Worm (Caenorhabditis elegans) whole organism, early embryonic: Measurements from ENCODE around the gene wdr-31.
"Not testable (repeated sequence)": the region's sequence is repeated elsewhere in the genome, so short reads cannot be mapped to it uniquely, and the experiment has no call there.

Experiments
- B0310.2 ChIP-seq: sonication (generic microtip); optimal IDR thresholded peaks from 2 replicates; lab custom pipeline; 2016; ENCODE audit warnings: mild to moderate bottlenecking, missing genetic modification characterization, missing compliant biosample characterization
- F13C5.2 ChIP-seq: sonication (generic microtip); optimal IDR thresholded peaks from 2 replicates; lab custom pipeline; 2017; ENCODE audit warnings: mild to moderate bottlenecking, missing genetic modification characterization, inconsistent platforms, missing compliant biosample characterization
- aly-1 ChIP-seq: sonication (generic microtip); optimal IDR thresholded peaks from 2 replicates; lab custom pipeline; 2016; ENCODE audit warnings: missing genetic modification characterization, missing compliant biosample characterization
- ama-1 ChIP-seq: fragments of 150-350 bp; optimal IDR thresholded peaks from 2 replicates; lab custom pipeline; 2014
- ceh-13 ChIP-seq: fragments of 200-800 bp; sonication (Bioruptor generic); optimal IDR thresholded peaks from 2 replicates; lab custom pipeline; 2018; ENCODE audit warnings: mild to moderate bottlenecking, missing genetic modification characterization, missing compliant biosample characterization
- ceh-36 ChIP-seq: sonication (generic microtip); optimal IDR thresholded peaks from 2 replicates; lab custom pipeline; 2016; ENCODE audit warnings: missing genetic modification characterization, inconsistent platforms, missing compliant biosample characterization
- ets-7 ChIP-seq: sonication (generic microtip); optimal IDR thresholded peaks from 2 replicates; lab custom pipeline; 2016; ENCODE audit warnings: missing genotype, missing genetic modification characterization, missing compliant biosample characterization
- flt-1 ChIP-seq: fragments of 200-800 bp; sonication (Bioruptor generic); IDR thresholded peaks from 2 replicates; pipeline ENCODE4 v1.3.6; 2022; ENCODE audit warnings: missing genetic modification characterization, missing compliant biosample characterization
- hmbx-1 ChIP-seq: sonication (generic microtip); optimal IDR thresholded peaks from 2 replicates; lab custom pipeline; 2016; ENCODE audit warnings: mild to moderate bottlenecking, missing genetic modification characterization, missing compliant biosample characterization
- hmg-4 ChIP-seq: fragments of 200-800 bp; sonication (Bioruptor generic); optimal IDR thresholded peaks from 2 replicates; lab custom pipeline; 2018; ENCODE audit warnings: mild to moderate bottlenecking, missing genetic modification characterization, missing compliant biosample characterization
- hnd-1 ChIP-seq: sonication (generic microtip); optimal IDR thresholded peaks from 2 replicates; lab custom pipeline; 2016; ENCODE audit warnings: missing genetic modification characterization, missing compliant biosample characterization
- pes-1 ChIP-seq: fragments of 200-800 bp; sonication (Bioruptor generic); IDR thresholded peaks from 2 replicates; pipeline ENCODE4 v1.3.6; 2022; ENCODE audit warnings: missing genetic modification reagents, missing genetic modification characterization, missing compliant biosample characterization
- scrt-1 ChIP-seq: fragments of 200-800 bp; sonication (Bioruptor generic); IDR thresholded peaks from 2 replicates; pipeline ENCODE4 v1.3.6; 2022; ENCODE audit warnings: missing genetic modification characterization, missing compliant biosample characterization
- sea-1 ChIP-seq: fragments of 200-800 bp; sonication (Bioruptor generic); conservative IDR thresholded peaks from 2 replicates; pipeline ENCODE4 v1.3.6; 2022; ENCODE audit warnings: missing genetic modification characterization, missing compliant biosample characterization
- tbx-11 ChIP-seq: fragments of 200-800 bp; sonication (Bioruptor generic); IDR thresholded peaks from 2 replicates; pipeline ENCODE4 v1.3.6; 2022; ENCODE audit warnings: missing genetic modification characterization, missing compliant biosample characterization
- tbx-37 ChIP-seq: fragments of 200-800 bp; sonication (Bioruptor generic); conservative IDR thresholded peaks from 2 replicates; pipeline ENCODE4 v1.3.6; 2022; ENCODE audit warnings: missing genetic modification reagents, missing genetic modification characterization, missing compliant biosample characterization
- tra-4 ChIP-seq: sonication (generic microtip); optimal IDR thresholded peaks from 2 replicates; lab custom pipeline; 2017; ENCODE audit warnings: missing genetic modification characterization, missing compliant biosample characterization

Gene wdr-31

DNA sequence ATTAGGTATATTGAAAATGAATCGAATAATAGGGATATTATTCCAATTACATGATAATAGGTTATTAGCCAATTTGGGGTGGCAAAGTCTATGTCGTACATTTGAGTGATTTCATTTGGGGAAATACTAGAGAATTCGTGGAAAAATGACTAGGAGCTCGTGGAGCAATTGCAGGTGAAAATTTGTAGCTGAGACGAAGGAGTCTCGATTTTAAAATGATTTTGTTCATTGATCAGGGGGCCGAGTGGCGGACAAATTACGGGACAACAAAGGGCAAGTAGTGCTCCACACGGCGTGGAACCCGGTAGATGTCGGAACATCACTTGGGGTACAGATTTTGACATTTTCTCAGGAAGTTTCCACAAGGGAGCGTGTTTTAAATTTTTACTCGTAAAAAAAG is 36.7 kb downstream of the wdr-31 start, which contains the start of gene sri-62:
Gene sri-62, minus strand, starts transcription at position 101 of the 400 bp plus-strand sequence.
- TF ChIP-seq tra-4, result no peak
- no peak for TF ChIP-seq ceh-13
- no peak for TF ChIP-seq ceh-36
- TF ChIP-seq hmg-4, result no peak
- TF ChIP-seq sea-1 (GFP tag; lab: Robert Waterston, UW), result no peak
- TF ChIP-seq hmbx-1 (tag; lab: Kevin White, UChicago), result no peak
- TF ChIP-seq flt-1, result no peak

DNA sequence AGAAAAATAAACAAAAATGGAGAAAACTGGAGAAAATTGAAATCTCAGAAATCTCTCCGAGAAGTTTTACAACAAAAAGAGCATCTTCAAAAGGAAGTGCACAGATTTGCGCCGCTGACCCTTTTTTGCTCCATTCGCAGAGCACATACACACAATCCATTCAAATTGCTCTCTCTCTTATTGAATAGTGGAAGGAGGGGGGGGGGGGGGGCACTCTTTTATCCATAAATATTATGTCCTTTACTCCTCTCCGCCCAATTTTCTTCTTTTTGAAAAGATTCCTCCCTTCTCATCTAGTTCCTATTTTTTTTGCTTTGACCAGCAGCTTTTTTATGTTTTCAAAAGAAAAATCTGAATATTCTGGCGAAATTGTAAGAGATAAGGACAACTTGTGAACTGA is 40.0 kb downstream of the wdr-31 start:
- TF ChIP-seq tra-4, result no peak
- TF ChIP-seq hmg-4, result no peak
- TF ChIP-seq ceh-13, result no peak
- no peak for TF ChIP-seq aly-1 (tag; lab: Kevin White, UChicago)
- TF ChIP-seq tbx-11, result no peak
- TF ChIP-seq hmbx-1 (tag; lab: Kevin White, UChicago), result no peak
- no peak for TF ChIP-seq tbx-37
- TF ChIP-seq hnd-1 (tag; lab: Kevin White, UChicago), result no peak
- no peak for TF ChIP-seq ets-7
- TF ChIP-seq scrt-1 (GFP tag; lab: Robert Waterston, UW), result no peak
- TF ChIP-seq sea-1 (GFP tag; lab: Robert Waterston, UW), result no peak
- TF ChIP-seq F13C5.2 (tag; lab: Kevin White, UChicago), result no peak
- TF ChIP-seq B0310.2 (tag; lab: Kevin White, UChicago), result no peak

DNA sequence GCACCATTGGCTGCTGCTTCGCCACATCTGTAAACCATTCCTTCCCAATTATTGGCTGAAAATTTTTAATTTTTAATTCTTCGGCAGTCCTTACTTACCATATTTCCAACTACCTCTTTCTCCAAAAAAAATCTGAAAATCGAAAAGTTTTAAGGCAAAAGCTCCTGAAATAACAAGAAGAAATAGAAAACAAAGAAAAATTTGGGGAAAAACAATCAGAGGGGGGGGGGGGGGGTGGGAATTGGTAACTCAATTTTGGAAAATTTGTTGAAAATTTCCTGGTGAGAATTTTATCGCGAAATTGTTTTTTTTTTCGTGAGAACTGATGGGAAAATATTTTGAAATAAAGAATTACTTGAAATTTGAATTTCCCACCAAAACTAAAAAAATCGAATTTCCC is 42.6 kb downstream of the wdr-31 start, which contains the start of gene set-11:
Gene set-11, minus strand, starts transcription at position 101 of the 400 bp plus-strand sequence.
- TF ChIP-seq scrt-1 (GFP tag; lab: Robert Waterston, UW), result no peak
- TF ChIP-seq tra-4, result no peak
- TF ChIP-seq hmbx-1 (tag; lab: Kevin White, UChicago), result no peak
- TF ChIP-seq F13C5.2 (tag; lab: Kevin White, UChicago), result no peak
- TF ChIP-seq pes-1, result no peak
- TF ChIP-seq ceh-36, result no peak
- no peak for TF ChIP-seq ceh-13
- TF ChIP-seq ama-1 (lab: Kevin White, UChicago), result no peak
- no peak for TF ChIP-seq flt-1
- TF ChIP-seq ets-7, result no peak
- TF ChIP-seq tbx-37, result no peak
- TF ChIP-seq sea-1 (GFP tag; lab: Robert Waterston, UW), result no peak
- TF ChIP-seq hnd-1 (tag; lab: Kevin White, UChicago), result no peak
- TF ChIP-seq hmg-4, result no peak
- TF ChIP-seq tbx-11, result no peak
- no peak for TF ChIP-seq B0310.2 (tag; lab: Kevin White, UChicago)
- no peak for TF ChIP-seq aly-1 (tag; lab: Kevin White, UChicago)

DNA sequence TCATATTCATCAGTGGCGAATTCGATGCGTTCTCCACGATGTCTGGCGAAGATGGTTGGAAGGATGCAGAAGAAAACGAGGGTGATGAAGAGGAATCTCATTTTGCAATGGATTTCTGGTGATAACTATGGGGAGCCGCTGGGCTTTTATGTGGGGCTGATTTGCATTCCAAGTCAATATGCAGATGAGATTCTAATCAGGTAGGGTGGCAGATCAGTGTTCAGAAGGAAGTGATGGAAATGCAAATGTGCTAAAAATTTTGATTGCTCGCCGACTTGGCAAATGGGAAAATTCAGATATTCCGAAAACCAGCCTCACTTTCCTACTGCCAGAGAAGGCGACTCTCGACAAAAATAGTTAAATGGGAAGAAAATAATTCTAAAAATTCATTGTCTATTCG is 45.0 kb downstream of the wdr-31 start, which contains the start of gene nspf-3:
Gene nspf-3, minus strand, starts transcription at position 101 of the 400 bp plus-strand sequence.
- TF ChIP-seq hmbx-1 (tag; lab: Kevin White, UChicago), result no peak

DNA sequence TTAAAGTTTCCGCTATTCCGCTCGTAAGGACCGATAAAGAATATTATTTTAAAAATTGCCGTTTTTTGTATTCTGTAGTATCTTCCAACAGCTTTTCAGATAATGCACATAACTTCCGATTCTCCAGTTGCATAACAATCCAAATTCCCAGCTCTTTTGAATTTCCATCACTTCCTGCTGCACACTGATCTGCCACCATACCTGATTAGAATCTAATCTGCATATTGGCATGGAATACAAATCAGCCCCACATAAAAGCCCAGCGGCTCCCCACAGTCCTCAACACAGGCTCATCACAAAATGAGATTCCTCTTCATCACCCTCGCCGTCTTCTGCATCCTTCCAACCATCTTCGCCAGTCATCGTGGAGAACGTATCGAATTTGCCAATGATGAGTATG is 46.5 kb downstream of the wdr-31 start, which contains the start of gene nspf-2:
Gene nspf-2, plus strand, starts transcription at position 301 of the 400 bp plus-strand sequence.
- not testable (repeated sequence) for TF ChIP-seq pes-1; sea-1 (GFP tag; lab: Robert Waterston, UW); F13C5.2 (tag; lab: Kevin White, UChicago)

DNA sequence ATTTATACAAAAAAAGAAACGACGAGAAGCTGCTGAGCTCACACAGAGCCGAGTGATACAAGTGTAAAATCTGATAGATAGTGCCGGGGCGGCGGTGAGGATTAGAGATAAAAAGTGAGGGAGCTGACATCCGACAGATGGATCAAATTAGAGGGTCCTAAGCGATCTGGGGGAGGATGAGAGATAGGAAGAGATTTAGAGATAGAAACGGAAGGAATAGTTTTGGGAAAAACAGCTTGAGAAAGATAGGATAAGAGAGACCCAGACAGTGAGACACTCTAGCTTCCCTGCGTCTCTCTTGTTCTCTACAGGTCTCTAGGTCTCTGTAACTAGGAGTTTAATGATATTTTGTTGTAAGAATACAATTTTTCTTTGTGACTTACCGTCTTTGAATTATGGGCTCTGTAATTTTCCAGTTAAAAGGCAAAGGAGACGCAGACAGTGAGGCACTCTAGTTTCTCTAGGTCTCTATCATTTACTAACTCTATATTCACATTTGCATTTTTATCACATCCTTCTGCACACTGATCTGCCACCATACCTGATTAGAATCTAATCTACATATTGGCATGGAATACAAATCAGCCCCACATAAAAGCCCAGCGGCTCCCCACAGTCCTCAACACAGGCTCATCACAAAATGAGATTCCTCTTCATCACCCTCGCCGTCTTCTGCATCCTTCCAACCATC is 48.0 kb downstream of the wdr-31 start, which contains the start of the genes sup-9 and nspf-1:
Gene sup-9, minus strand, starts transcription at position 43 of the 691 bp plus-strand sequence.
Gene nspf-1, plus strand, starts transcription at position 641 of the 691 bp plus-strand sequence.
- TF ChIP-seq B0310.2 (tag; lab: Kevin White, UChicago) (no peak), flt-1 (no peak), scrt-1 (GFP tag; lab: Robert Waterston, UW) (no peak), hmbx-1 (tag; lab: Kevin White, UChicago) (no peak), sea-1 (GFP tag; lab: Robert Waterston, UW) (no peak), ceh-13 (no peak), ceh-36 (no peak), ama-1 (lab: Kevin White, UChicago) (no peak), tbx-37 (no peak), pes-1 (no peak)

DNA sequence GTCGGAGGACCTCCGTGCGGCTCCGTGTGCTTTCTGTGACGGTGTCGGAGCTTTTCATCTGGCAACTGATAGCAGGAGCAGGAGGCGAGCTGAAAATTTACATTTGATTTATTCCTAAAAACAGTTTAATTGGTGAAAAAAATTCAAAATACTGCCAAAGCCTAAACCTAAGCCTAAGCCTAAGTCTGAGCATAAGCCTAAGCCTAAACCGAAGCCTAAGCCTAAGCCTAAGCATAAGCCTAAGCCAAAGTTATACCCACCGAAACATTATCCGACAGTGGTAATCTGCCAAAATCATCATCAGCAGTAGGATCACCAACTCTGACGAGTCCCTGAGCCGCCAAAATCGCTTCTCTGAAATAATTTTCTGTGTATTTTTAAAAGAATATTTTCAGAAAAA is 50.3 kb downstream of the wdr-31 start:
- TF ChIP-seq ceh-13 (no peak), hmbx-1 (tag; lab: Kevin White, UChicago) (no peak), aly-1 (tag; lab: Kevin White, UChicago) (no peak), tbx-37 (no peak), pes-1 (no peak), ceh-36 (no peak), B0310.2 (tag; lab: Kevin White, UChicago) (no peak), sea-1 (GFP tag; lab: Robert Waterston, UW) (no peak), ets-7 (no peak), scrt-1 (GFP tag; lab: Robert Waterston, UW) (no peak), tbx-11 (no peak), ama-1 (lab: Kevin White, UChicago) (no peak), hmg-4 (no peak), hnd-1 (tag; lab: Kevin White, UChicago) (no peak), F13C5.2 (tag; lab: Kevin White, UChicago) (no peak), flt-1 (no peak), tra-4 (no peak)

DNA sequence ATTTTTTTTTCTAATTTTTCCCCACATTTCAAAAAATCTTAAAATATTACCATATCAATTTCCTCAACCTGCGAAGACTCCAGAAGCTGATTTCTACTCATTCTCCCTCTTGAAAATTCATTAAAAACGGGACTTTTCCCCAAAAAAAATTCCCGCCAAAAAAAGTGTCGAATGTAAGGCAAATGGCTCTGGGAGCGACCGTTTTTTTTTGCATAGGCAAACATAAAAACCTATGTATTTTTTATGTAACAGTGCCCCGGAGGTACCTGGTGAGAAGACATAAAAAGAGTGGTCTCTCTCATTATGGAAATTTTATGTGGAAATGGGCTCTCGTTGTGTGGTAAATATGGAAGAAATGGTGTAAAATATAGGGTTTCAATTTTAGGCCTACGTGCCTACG is 50.9 kb downstream of the wdr-31 start, which contains the start of gene ceh-87:
Gene ceh-87, minus strand, starts transcription at position 101 of the 400 bp plus-strand sequence.
- TF ChIP-seq aly-1 (tag; lab: Kevin White, UChicago), result no peak
- TF ChIP-seq flt-1, result no peak
- TF ChIP-seq scrt-1 (GFP tag; lab: Robert Waterston, UW), result no peak
- no peak for TF ChIP-seq tbx-37
- TF ChIP-seq B0310.2 (tag; lab: Kevin White, UChicago), result no peak
- no peak for TF ChIP-seq ceh-36
- TF ChIP-seq hnd-1 (tag; lab: Kevin White, UChicago), result no peak
- TF ChIP-seq F13C5.2 (tag; lab: Kevin White, UChicago), result no peak
- no peak for TF ChIP-seq sea-1 (GFP tag; lab: Robert Waterston, UW)
- TF ChIP-seq hmg-4, result no peak
- TF ChIP-seq pes-1, result no peak
- no peak for TF ChIP-seq ama-1 (lab: Kevin White, UChicago)
- TF ChIP-seq tra-4, result no peak
- TF ChIP-seq hmbx-1 (tag; lab: Kevin White, UChicago), result no peak
- TF ChIP-seq tbx-11, result no peak
- TF ChIP-seq ceh-13, result no peak
- no peak for TF ChIP-seq ets-7
